Worm (Caenorhabditis elegans): Measurements from ENCODE around the gene twk-49.

- TF ChIP-seq peb-1 (tag; optimal IDR thresholded peaks at IDR 0.05) (no peak), nhr-25 (tag; optimal IDR thresholded peaks at IDR 0.05) (no peak), nhr-129 (tag; optimal IDR thresholded peaks at IDR 0.05) (no peak)
Observed at ce11 chrII:6498609-6499008, 358 bp downstream of the twk-49 start.
